Worm (Caenorhabditis elegans) whole organism, mixed stage, embryonic: ENCODE measurements around the gene rha-2.

Experiments
- blmp-1 ChIP-seq: fragments of 150-350 bp; optimal IDR thresholded peaks from 2 replicates; lab custom pipeline; 2014; ENCODE audit warnings: missing biosample characterization, missing genetic modification characterization
- ceh-43 ChIP-seq: fragments of 200-800 bp; sonication (Bioruptor generic); optimal IDR thresholded peaks from 2 replicates; lab custom pipeline; 2018; ENCODE audit warnings: mild to moderate bottlenecking, missing genetic modification characterization, moderate library complexity, missing compliant biosample characterization
- flh-1 ChIP-seq: fragments of 200-800 bp; sonication (Bioruptor generic); optimal IDR thresholded peaks from 2 replicates; lab custom pipeline; 2018; ENCODE audit warnings: mild to moderate bottlenecking, missing genetic modification characterization, moderate library complexity, missing compliant biosample characterization
- lsy-2 ChIP-seq: fragments of 150-350 bp; optimal IDR thresholded peaks from 2 replicates; lab custom pipeline; 2014; ENCODE audit warnings: missing biosample characterization, missing genetic modification characterization
- nhr-237 ChIP-seq: fragments of 150-350 bp; optimal IDR thresholded peaks from 2 replicates; lab custom pipeline; 2014; ENCODE audit warnings: missing biosample characterization, missing genetic modification characterization
- nhr-76 ChIP-seq: sonication (generic microtip); optimal IDR thresholded peaks from 2 replicates; lab custom pipeline; 2017; ENCODE audit warnings: missing biosample characterization, missing genetic modification characterization
- unc-62 ChIP-seq: fragments of 150-350 bp; optimal IDR thresholded peaks from 2 replicates; lab custom pipeline; 2014; ENCODE audit warnings: missing biosample characterization, missing genetic modification reagents, missing genetic modification characterization
- ztf-11 ChIP-seq: fragments of 150-350 bp; optimal IDR thresholded peaks from 2 replicates; lab custom pipeline; 2014; ENCODE audit warnings: missing biosample characterization, missing genetic modification characterization

- TF ChIP-seq ztf-11 (tag; lab: Kevin White, UChicago) (no peak), flh-1 (no peak), blmp-1 (no peak), lsy-2 (tag; lab: Kevin White, UChicago) (no peak), nhr-237 (tag; lab: Kevin White, UChicago) (no peak), nhr-76 (tag; lab: Kevin White, UChicago) (no peak), unc-62 (GFP tag; lab: Kevin White, UChicago) (no peak), ceh-43 (GFP tag; lab: Kevin White, UChicago) (no peak)
Observed at ce11 chrIII:8646021-8646420, 31.7 kb upstream of the rha-2 start.
